Worm (Caenorhabditis elegans) whole organism, L4/young adult: ENCODE results near the gene F56C9.8.

Experiments used
- W03F9.2 ChIP-seq: fragments of 150-350 bp; optimal IDR thresholded peaks from 2 replicates; lab custom pipeline; 2014; ENCODE audit warnings: missing biosample characterization, missing genetic modification characterization
- dao-5 ChIP-seq: sonication (generic microtip); optimal IDR thresholded peaks from 2 replicates; lab custom pipeline; 2016; ENCODE audit warnings: missing genotype, missing genetic modification characterization, moderate library complexity, missing compliant biosample characterization
- him-1 ChIP-seq: sonication (generic microtip); optimal IDR thresholded peaks from 2 replicates; lab custom pipeline; 2016; ENCODE audit warnings: missing genotype, missing genetic modification reagents, missing genetic modification characterization, missing compliant biosample characterization

DNA sequence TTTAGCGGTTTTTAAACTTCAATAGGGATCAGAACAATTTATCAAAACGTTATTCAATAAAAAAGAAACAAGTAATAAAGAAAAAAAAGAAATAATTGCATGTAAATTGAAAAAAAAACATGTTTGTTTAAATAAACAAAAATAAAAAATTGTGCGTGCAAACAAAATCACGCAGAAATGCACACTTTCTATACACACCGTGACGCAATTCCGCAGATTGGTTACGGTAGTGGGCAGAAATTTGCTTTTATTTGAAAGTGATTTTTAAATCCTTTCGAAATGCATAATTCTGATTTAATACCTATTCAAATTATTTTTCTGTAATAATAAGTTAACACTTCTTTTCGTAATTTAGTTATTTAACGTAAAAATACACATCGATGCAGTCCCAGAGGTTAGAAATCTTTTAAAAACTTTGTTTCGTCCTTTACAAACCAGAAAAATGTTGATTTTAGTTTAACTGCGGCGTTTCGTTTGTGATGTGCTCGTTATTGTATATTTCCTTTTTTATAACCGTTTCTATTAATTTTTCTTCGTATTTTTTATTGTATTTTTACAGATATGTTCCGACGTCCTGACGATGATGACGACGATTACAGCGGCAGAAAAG is 26.1 kb downstream of the F56C9.8 start, which contains the start of gene cwf-19L2:
- TF ChIP-seq W03F9.2 (tag; lab: Kevin White, UChicago) (peak; percentile 27), dao-5 (tag; lab: Kevin White, UChicago) (no peak), him-1 (tag; lab: Kevin White, UChicago) (no peak)
